Worm (Caenorhabditis elegans) whole organism, dauer: ENCODE results near the gene hst-1.
"Not testable (repeated sequence)": the region's sequence is repeated elsewhere in the genome, so short reads cannot be mapped to it uniquely, and the experiment has no call there.

ENCODE experiments used
- unc-62 ChIP-seq: sonication (generic microtip); optimal IDR thresholded peaks from 2 replicates; lab custom pipeline; 2017; ENCODE audit warnings: missing biosample characterization, missing genetic modification reagents, missing genetic modification characterization

hst-1 gene

ce11 chrIV:8691486-8691885 lies at the start of gene hst-1, which contains the start of gene ints-6:
Gene hst-1, minus strand, starts transcription at chrIV:8691513.
Gene ints-6, plus strand, starts transcription at chrIV:8691745.
- no peak for TF ChIP-seq unc-62 (GFP tag; lab: Kevin White, UChicago)

DNA sequence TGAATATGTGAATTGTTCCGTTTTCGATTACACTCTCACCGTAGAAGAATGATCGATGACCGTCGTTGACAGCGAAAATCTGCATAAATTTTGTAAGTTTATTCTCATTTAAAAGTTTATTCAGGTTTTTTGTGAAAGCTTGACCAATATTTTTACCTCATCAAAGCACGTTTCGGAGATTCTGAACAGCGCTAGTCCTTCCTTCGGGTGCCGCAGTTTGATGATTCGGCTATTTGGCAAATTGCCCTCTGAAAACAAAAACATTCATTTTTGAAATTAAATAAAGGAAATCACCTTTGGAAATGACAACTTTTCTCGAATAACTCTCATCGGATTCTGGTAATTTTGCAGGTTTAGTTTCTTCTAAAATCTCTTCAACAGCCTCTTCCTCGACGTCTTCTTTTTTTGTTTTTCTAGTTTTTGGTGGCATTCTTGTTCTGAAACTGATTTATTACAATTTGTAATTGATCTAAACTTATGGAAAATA lies 49.7 kb upstream of the hst-1 start, which contains the start of gene F21D5.6:
Gene F21D5.6 (minus strand): TSS at position 437 of the 487 bp plus-strand sequence.
- no peak for TF ChIP-seq unc-62 (GFP tag; lab: Kevin White, UChicago)

DNA sequence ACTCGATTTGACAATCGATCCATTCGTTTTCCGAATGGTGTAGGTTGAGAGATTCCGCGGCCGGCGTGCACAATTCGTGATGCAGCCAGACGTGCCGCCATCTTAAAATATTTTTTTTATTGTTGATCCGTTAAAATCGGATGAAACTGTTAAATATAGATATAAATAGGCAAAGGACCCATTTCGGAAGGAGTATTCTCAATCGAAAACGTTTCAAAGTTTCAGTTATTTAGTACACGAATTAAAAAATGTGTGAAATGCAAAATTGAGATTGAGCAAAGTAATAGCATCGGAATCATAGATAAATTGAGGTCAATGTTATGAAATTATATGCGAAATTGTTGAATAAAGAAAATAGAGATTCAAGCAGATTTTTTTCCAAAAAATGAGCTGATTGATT lies 48.6 kb upstream of the hst-1 start, which contains the start of gene mrps-33:
Gene mrps-33 (minus strand): TSS at position 101 of the 400 bp plus-strand sequence.
- TF ChIP-seq unc-62 (GFP tag; lab: Kevin White, UChicago): no peak

- no peak for TF ChIP-seq unc-62 (GFP tag; lab: Kevin White, UChicago)
Measured at ce11 chrIV:8739294-8739693, 48.0 kb upstream of the hst-1 start, which contains the start of gene F21D5.5. Gene F21D5.5, minus strand, starts transcription at chrIV:8739394.

- TF ChIP-seq unc-62 (GFP tag; lab: Kevin White, UChicago): no peak
Measured at ce11 chrIV:8737787-8738186, 46.5 kb upstream of the hst-1 start, which contains the start of gene F21D5.4. Gene F21D5.4, plus strand, starts transcription at chrIV:8738087.

DNA sequence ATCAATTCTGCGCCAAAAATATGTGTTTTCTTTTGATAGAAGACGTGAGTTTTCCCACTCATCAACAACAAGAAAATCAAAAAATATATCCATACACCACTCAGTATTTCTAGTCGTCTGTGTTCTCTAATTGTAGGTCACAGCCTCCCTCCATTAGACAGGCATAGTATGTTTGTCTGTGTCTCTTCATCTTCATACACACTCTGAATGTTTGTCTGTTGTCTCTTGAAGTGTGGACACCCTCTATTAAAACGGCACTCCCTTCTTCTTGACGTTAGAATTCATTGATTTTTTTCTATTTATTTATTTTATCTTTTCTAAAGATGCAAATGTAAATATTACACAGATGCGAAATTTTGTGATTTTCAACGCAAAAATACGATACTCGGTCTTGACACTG lies 46.0 kb upstream of the hst-1 start:
- no peak for TF ChIP-seq unc-62 (GFP tag; lab: Kevin White, UChicago)

- TF ChIP-seq unc-62 (GFP tag; lab: Kevin White, UChicago): no peak
Measured at ce11 chrIV:8730469-8730868, 39.2 kb upstream of the hst-1 start, which contains the start of gene F21D5.3. Gene F21D5.3, plus strand, starts transcription at chrIV:8730815.

- TF ChIP-seq unc-62 (GFP tag; lab: Kevin White, UChicago): no peak
Measured at ce11 chrIV:8729636-8730035, 38.3 kb upstream of the hst-1 start.

DNA sequence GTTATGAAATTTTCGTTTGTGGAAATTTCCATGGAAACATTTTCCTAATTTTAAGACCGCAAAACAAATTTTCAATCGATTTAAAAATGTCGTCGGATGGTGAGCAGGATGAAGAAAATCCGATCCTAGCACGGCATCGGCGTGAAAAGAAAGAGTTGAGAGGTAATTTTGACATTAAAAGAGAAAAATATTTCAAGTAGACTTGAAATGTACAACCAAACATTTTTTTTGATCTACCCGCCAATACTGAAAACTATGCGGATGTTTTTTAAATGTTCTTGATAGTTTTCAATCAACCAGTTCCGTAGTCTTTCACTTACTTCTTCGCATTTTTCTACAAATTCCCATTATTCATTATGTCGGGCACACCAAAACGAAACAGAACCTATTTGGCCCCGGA lies 36.8 kb upstream of the hst-1 start, which contains the start of gene otub-3:
Gene otub-3 (plus strand): TSS at position 56 of the 400 bp plus-strand sequence.
- TF ChIP-seq unc-62 (GFP tag; lab: Kevin White, UChicago): no peak

DNA sequence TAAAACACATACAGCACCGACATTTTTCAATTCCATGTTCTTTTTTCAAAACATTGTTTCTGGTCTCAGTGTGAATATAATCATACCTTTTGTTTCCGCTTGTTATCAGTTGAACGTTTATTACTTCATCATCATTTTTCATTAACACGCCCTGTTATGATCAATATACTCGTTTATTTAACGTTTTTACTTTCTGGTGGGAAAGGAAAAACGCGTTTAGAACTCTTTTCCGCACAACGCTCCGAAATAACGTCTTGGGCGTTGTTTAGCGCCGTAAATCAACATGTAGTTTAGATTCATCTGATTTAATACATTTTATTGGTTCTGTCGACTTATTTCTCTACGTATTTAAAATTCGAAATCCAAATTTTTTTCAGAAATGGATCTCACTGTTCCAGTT lies 34.0 kb upstream of the hst-1 start, which contains the start of gene pgm-3:
Gene pgm-3 (plus strand): TSS at position 378 of the 400 bp plus-strand sequence.
- TF ChIP-seq unc-62 (GFP tag; lab: Kevin White, UChicago): no peak

DNA sequence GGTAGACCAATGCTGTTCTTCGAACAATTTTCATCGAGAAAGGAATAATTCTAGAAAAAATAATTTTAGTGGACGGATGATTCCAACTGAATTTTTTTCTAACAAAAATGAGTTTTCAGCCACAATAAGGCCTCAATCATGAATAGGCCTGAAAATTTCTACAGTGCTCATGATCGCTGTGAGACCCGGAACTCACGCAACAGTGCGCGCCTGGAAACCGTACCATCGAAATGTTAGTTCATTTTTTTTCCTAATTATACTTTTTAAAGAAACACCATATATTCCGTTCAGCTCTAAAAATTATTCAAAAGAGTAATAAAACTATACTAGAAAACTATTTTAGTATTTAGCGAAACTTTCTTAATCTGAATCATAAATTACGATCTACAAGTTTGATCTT lies 33.6 kb upstream of the hst-1 start:
- TF ChIP-seq unc-62 (GFP tag; lab: Kevin White, UChicago): no peak

ce11 chrIV:8723720-8724119 lies 32.4 kb upstream of the hst-1 start, which contains the start of gene F21D5.9:
Gene F21D5.9, plus strand, starts transcription at chrIV:8724020.
- TF ChIP-seq unc-62 (GFP tag; lab: Kevin White, UChicago): no peak

DNA sequence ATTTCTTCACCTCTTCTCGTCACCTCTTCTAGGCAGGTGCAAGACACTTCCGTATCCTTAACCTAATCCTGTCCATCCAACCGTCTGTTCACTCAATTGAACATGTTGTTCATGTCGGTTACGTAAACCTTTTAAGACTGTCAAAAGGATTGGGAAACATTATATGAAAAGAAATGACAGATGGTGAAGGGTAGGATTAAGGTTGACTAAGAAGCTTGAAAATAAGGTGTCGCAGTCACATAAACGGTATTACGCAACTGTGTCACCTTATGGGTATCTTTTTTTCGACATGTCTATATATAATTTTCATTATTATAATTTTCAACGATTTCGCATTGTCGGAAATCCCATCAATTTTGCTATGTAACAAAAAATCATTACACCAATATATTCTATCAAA lies 31.5 kb upstream of the hst-1 start:
- TF ChIP-seq unc-62 (GFP tag; lab: Kevin White, UChicago): no peak

DNA sequence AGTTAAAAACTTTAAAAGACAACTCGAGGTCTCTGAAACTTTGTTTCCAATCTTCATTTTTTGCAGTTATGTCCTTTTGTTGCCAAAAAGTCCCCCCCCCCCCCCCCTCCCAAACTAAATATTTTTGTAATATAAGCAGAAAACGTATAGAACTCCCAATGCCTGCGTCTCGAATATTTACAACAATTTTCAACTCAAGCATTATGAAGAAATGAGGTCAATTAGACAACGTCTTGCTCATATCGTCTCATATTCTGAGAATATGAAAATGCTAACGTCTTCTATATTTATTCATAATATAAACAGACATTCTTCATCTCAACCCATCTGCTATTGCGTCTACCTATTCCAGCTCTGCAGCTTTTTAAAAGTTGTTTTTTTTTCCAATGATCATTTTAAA lies 26.8 kb upstream of the hst-1 start, which contains the start of gene H23L24.1:
Gene H23L24.1 (plus strand): TSS at position 301 of the 400 bp plus-strand sequence.
- TF ChIP-seq unc-62 (GFP tag; lab: Kevin White, UChicago): no peak

DNA sequence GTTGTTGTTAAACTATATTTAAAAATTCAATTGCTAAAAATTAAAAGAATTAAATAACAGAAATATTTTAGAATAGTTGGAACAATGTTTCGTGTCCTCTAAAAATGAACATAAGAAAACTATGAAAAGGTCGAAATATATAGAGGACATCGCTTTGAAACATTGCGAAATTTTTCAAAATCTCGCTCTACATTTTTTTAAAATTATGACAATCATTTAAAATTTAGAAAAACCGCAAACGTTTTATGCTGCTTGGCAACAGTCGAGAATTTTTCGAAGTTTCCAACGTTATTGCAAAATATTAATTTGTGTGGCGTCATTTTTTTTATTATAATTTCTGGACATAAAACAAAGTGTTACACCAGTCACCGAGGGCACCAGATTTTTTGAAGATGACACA lies 23.7 kb upstream of the hst-1 start, which contains the start of the genes parg-2 and ipla-5:
Gene parg-2 (minus strand): TSS at position 101 of the 400 bp plus-strand sequence.
Gene ipla-5 (plus strand): TSS at position 216 of the 400 bp plus-strand sequence.
- TF ChIP-seq unc-62 (GFP tag; lab: Kevin White, UChicago): not testable (repeated sequence)

- TF ChIP-seq unc-62 (GFP tag; lab: Kevin White, UChicago): no peak
Measured at ce11 chrIV:8708046-8708445, 16.7 kb upstream of the hst-1 start.

- no peak for TF ChIP-seq unc-62 (GFP tag; lab: Kevin White, UChicago)
Measured at ce11 chrIV:8705504-8705903, 14.2 kb upstream of the hst-1 start, which contains the start of gene H23L24.4. Gene H23L24.4, minus strand, starts transcription at chrIV:8705604.
